Worm (Caenorhabditis elegans): Measurements from ENCODE around the gene C02H6.1.

Gene C02H6.1

ce11 chrV:7436911-7437310 is 47.2 kb upstream of the C02H6.1 start (continued):
- TF ChIP-seq sma-9 (GFP tag; optimal IDR thresholded peaks at IDR 0.05) (peak; percentile 52), sma-9 (tag; optimal IDR thresholded peaks at IDR 0.05) (no peak), nhr-77 (tag; optimal IDR thresholded peaks at IDR 0.05) (no peak), F13H6.1 (tag; optimal IDR thresholded peaks at IDR 0.05) (no peak), elt-1 (tag; optimal IDR thresholded peaks at IDR 0.05) (no peak), nhr-10 (tag; optimal IDR thresholded peaks at IDR 0.05) (no peak), nhr-6 (tag; optimal IDR thresholded peaks at IDR 0.05) (no peak), mbf-1 (tag; optimal IDR thresholded peaks at IDR 0.05) (no peak)

- TF ChIP-seq ceh-82 (tag; optimal IDR thresholded peaks at IDR 0.05) = no peak
These were observed 46.8 kb upstream of the C02H6.1 start for ce11 chrV:7436509-7436908.

ce11 chrV:7435376-7436204 is 45.9 kb upstream of the C02H6.1 start, which contains the start of the genes ddo-2 and F25E5.8:
Gene ddo-2 (minus strand): TSS chrV:7435705.
Gene F25E5.8 (plus strand): TSS chrV:7435930.
- TF ChIP-seq lin-13 (GFP tag; optimal IDR thresholded peaks at IDR 0.05) = no peak
- TF ChIP-seq nhr-21 (tag; optimal IDR thresholded peaks at IDR 0.05) = peak; percentile 30
- TF ChIP-seq nhr-25 (tag; optimal IDR thresholded peaks at IDR 0.05) = peak; percentile 59
- TF ChIP-seq blmp-1 (tag; optimal IDR thresholded peaks at IDR 0.05; ENCODE audit: insufficient read depth) = peak; percentile 38
- peak; percentile 87 for TF ChIP-seq ama-1 (optimal IDR thresholded peaks at IDR 0.05)
- peak; percentile 20 for TF ChIP-seq sma-3 (GFP tag; optimal IDR thresholded peaks at IDR 0.05)
- TF ChIP-seq lsy-2 (tag; optimal IDR thresholded peaks at IDR 0.05) = no peak
- no peak for TF ChIP-seq dmd-4 (tag; optimal IDR thresholded peaks at IDR 0.05)
- peak; percentile 1 for TF ChIP-seq sem-4 (tag; optimal IDR thresholded peaks at IDR 0.05)

ce11 chrV:7434805-7435363 is 45.2 kb upstream of the C02H6.1 start:
- no peak for TF ChIP-seq alr-1 (tag; optimal IDR thresholded peaks at IDR 0.05)
- peak; percentile 76 for TF ChIP-seq C34F6.9 (tag; optimal IDR thresholded peaks at IDR 0.05)
- TF ChIP-seq ztf-1 (GFP tag; conservative IDR thresholded peaks at IDR 0.05) = no peak
- no peak for TF ChIP-seq lin-11 (tag; optimal IDR thresholded peaks at IDR 0.05)
- TF ChIP-seq R02D3.7 (tag; optimal IDR thresholded peaks at IDR 0.05) = no peak
- no peak for TF ChIP-seq mab-5 (tag; optimal IDR thresholded peaks at IDR 0.05)
- no peak for TF ChIP-seq blmp-1 (tag; optimal IDR thresholded peaks at IDR 0.05; ENCODE audit: insufficient read depth)
- no peak for TF ChIP-seq sma-3 (GFP tag; optimal IDR thresholded peaks at IDR 0.05)
- TF ChIP-seq nhr-6 (tag; optimal IDR thresholded peaks at IDR 0.05) = no peak
- TF ChIP-seq ztf-4 (tag; optimal IDR thresholded peaks at IDR 0.05) = peak; percentile 6
- no peak for TF ChIP-seq unc-39 (tag; optimal IDR thresholded peaks at IDR 0.05)
- peak; percentile 78 for TF ChIP-seq crh-2 (tag; optimal IDR thresholded peaks at IDR 0.05)
- TF ChIP-seq mbf-1 (tag; optimal IDR thresholded peaks at IDR 0.05) = no peak
- peak; percentile 64 for TF ChIP-seq F13H6.1 (tag; optimal IDR thresholded peaks at IDR 0.05)
- TF ChIP-seq gmeb-1 (tag; optimal IDR thresholded peaks at IDR 0.05) = peak; percentile 16
- no peak for TF ChIP-seq unc-62 (GFP tag; optimal IDR thresholded peaks at IDR 0.05)
- TF ChIP-seq sem-4 (tag; optimal IDR thresholded peaks at IDR 0.05) = peak; percentile 46
- no peak for TF ChIP-seq unc-55 (GFP tag; optimal IDR thresholded peaks at IDR 0.05)
- peak; percentile 95 for TF ChIP-seq sma-9 (GFP tag; optimal IDR thresholded peaks at IDR 0.05)
- TF ChIP-seq sma-9 (tag; optimal IDR thresholded peaks at IDR 0.05) = no peak
- TF ChIP-seq lsy-2 (tag; optimal IDR thresholded peaks at IDR 0.05) = peak in 1 of 2 experiments; percentile 71
- TF ChIP-seq skn-1 (tag; optimal IDR thresholded peaks at IDR 0.05) = peak; percentile 34
- no peak for TF ChIP-seq snpc-4 (tag; optimal IDR thresholded peaks at IDR 0.05)
- TF ChIP-seq ZK546.5 (tag; optimal IDR thresholded peaks at IDR 0.05) = no peak
- TF ChIP-seq ceh-16 (tag; optimal IDR thresholded peaks at IDR 0.05) = no peak
- TF ChIP-seq fos-1 (tag; optimal IDR thresholded peaks at IDR 0.05) = peak; percentile 49
- no peak for TF ChIP-seq ceh-82 (tag; optimal IDR thresholded peaks at IDR 0.05)
- TF ChIP-seq mdl-1 (tag; optimal IDR thresholded peaks at IDR 0.05) = peak; percentile 87 to 88
- peak; percentile 88 for TF ChIP-seq ama-1 (optimal IDR thresholded peaks at IDR 0.05)
- TF ChIP-seq zag-1 (tag; optimal IDR thresholded peaks at IDR 0.05) = peak; percentile 37
- no peak for TF ChIP-seq lin-13 (GFP tag; optimal IDR thresholded peaks at IDR 0.05)
- no peak for TF ChIP-seq elt-1 (tag; optimal IDR thresholded peaks at IDR 0.05)
- no peak for TF ChIP-seq nhr-21 (tag; optimal IDR thresholded peaks at IDR 0.05)
- TF ChIP-seq egl-27 (tag; optimal IDR thresholded peaks at IDR 0.05) = no peak
- TF ChIP-seq nhr-129 (tag; optimal IDR thresholded peaks at IDR 0.05) = peak; percentile 48
- TF ChIP-seq nhr-10 (tag; optimal IDR thresholded peaks at IDR 0.05) = no peak
- TF ChIP-seq Y55F3AM.14 (GFP tag; optimal IDR thresholded peaks at IDR 0.05) = no peak

All from whole organism, L2 larva.